Worm (Caenorhabditis elegans) whole organism, L4 larva: Measurements from ENCODE around the gene F55B11.7.
"Not testable (repeated sequence)": the region's sequence is repeated elsewhere in the genome, so short reads cannot be mapped to it uniquely, and the experiment has no call there.

ENCODE experiments used
- F44E2.7 ChIP-seq: fragments of 200-800 bp; sonication (Bioruptor generic); IDR thresholded peaks from 2 replicates; pipeline ENCODE4 v2.1.2; 2022; ENCODE audit warnings: missing genetic modification characterization, missing compliant biosample characterization
- R02D3.7 ChIP-seq: fragments of 150-350 bp; sonication (generic microtip); optimal IDR thresholded peaks from 3 replicates; lab custom pipeline; 2014; ENCODE audit warnings: missing biosample characterization, missing genetic modification characterization
- egl-27 ChIP-seq: sonication (generic microtip); optimal IDR thresholded peaks from 3 replicates; lab custom pipeline; 2017; ENCODE audit warnings: missing biosample characterization, missing genetic modification reagents, missing genetic modification characterization
- lir-3 ChIP-seq: sonication (generic microtip); optimal IDR thresholded peaks from 2 replicates; lab custom pipeline; 2016; ENCODE audit warnings: mild to moderate bottlenecking, missing genetic modification characterization, missing compliant biosample characterization
- zag-1 ChIP-seq: fragments of 150-350 bp; optimal IDR thresholded peaks from 2 replicates; lab custom pipeline; 2014; ENCODE audit warnings: missing biosample characterization, missing genetic modification characterization
- ztf-11 ChIP-seq: fragments of 150-350 bp; optimal IDR thresholded peaks from 2 replicates; lab custom pipeline; 2014; ENCODE audit warnings: missing biosample characterization, missing genetic modification characterization

ce11 chrIV:14455116-14455515 lies 33.3 kb upstream of the F55B11.7 start:
- not testable (repeated sequence) for TF ChIP-seq ztf-11 (tag; lab: Kevin White, UChicago); R02D3.7 (tag; lab: Kevin White, UChicago); F44E2.7 (GFP tag; lab: Robert Waterston, UW); egl-27 (tag; lab: Kevin White, UChicago); zag-1 (tag; lab: Kevin White, UChicago); lir-3 (tag; lab: Kevin White, UChicago)
